Worm (Caenorhabditis elegans): ENCODE measurements around the gene chil-6.

Gene chil-6

ce11 chrII:9857791-9858190, at the start of gene chil-6:
TSS of gene chil-6 (minus strand) at chrII:9857891.
- TF ChIP-seq ama-1 (optimal IDR thresholded peaks at IDR 0.05) (no peak), nhr-67 (tag; optimal IDR thresholded peaks at IDR 0.05) (no peak), nhr-77 (tag; optimal IDR thresholded peaks at IDR 0.05) (no peak), daf-12 (tag; optimal IDR thresholded peaks at IDR 0.05) (no peak), lsy-12 (tag; optimal IDR thresholded peaks at IDR 0.05) (no peak), tbx-2 (tag; optimal IDR thresholded peaks at IDR 0.05) (no peak), ceh-82 (tag; optimal IDR thresholded peaks at IDR 0.05) (no peak), nfya-1 (tag; optimal IDR thresholded peaks at IDR 0.05; ENCODE audit: insufficient read depth) (no peak), sea-2 (GFP tag; optimal IDR thresholded peaks at IDR 0.05) (no peak), elt-2 (tag; optimal IDR thresholded peaks at IDR 0.05) (no peak), nhr-43 (tag; optimal IDR thresholded peaks at IDR 0.05; ENCODE audit: poor library complexity, severe bottlenecking) (no peak), nhr-237 (tag; optimal IDR thresholded peaks at IDR 0.05) (no peak), hmg-11 (tag; optimal IDR thresholded peaks at IDR 0.05) (no peak), elt-3 (tag; optimal IDR thresholded peaks at IDR 0.05) (no peak), ztf-11 (tag; optimal IDR thresholded peaks at IDR 0.05) (no peak), fkh-10 (GFP tag; optimal IDR thresholded peaks at IDR 0.05) (no peak), unc-39 (tag; optimal IDR thresholded peaks at IDR 0.05) (no peak), egl-5 (tag; optimal IDR thresholded peaks at IDR 0.05) (no peak), nhr-28 (tag; optimal IDR thresholded peaks at IDR 0.05) (no peak), nhr-76 (tag; optimal IDR thresholded peaks at IDR 0.05) (no peak)

ce11 chrII:9904459-9904858, 46.8 kb upstream of the chil-6 start:
- no peak for TF ChIP-seq egl-5 (tag; optimal IDR thresholded peaks at IDR 0.05)
- TF ChIP-seq ZK546.5 (tag; optimal IDR thresholded peaks at IDR 0.05), result no peak
- TF ChIP-seq hmg-11 (tag; optimal IDR thresholded peaks at IDR 0.05), result no peak
- TF ChIP-seq unc-62 (GFP tag; optimal IDR thresholded peaks at IDR 0.05), result no peak
- TF ChIP-seq nhr-43 (tag; optimal IDR thresholded peaks at IDR 0.05; ENCODE audit: poor library complexity, severe bottlenecking), result no peak
- TF ChIP-seq lin-39 (tag; optimal IDR thresholded peaks at IDR 0.05), result no peak
- no peak for TF ChIP-seq ceh-16 (tag; optimal IDR thresholded peaks at IDR 0.05)

- TF ChIP-seq elt-1 (tag; optimal IDR thresholded peaks at IDR 0.05) (peak; percentile 4), ama-1 (optimal IDR thresholded peaks at IDR 0.05) (no peak), nhr-23 (tag; optimal IDR thresholded peaks at IDR 0.05) (no peak), ceh-82 (tag; optimal IDR thresholded peaks at IDR 0.05) (no peak), egl-5 (tag; optimal IDR thresholded peaks at IDR 0.05) (no peak), ztf-11 (tag; optimal IDR thresholded peaks at IDR 0.05) (no peak)
Measured at ce11 chrII:9900276-9900675, 42.6 kb upstream of the chil-6 start, which contains the start of gene unc-4. TSS of gene unc-4 (minus strand) at chrII:9900376.

ce11 chrII:9898744-9899143, 41.1 kb upstream of the chil-6 start:
- TF ChIP-seq lin-15B (tag; optimal IDR thresholded peaks at IDR 0.05) (no peak), nhr-237 (tag; optimal IDR thresholded peaks at IDR 0.05) (no peak), aly-2 (tag; optimal IDR thresholded peaks at IDR 0.05) (no peak), unc-62 (GFP tag; optimal IDR thresholded peaks at IDR 0.05) (no peak), daf-12 (tag; optimal IDR thresholded peaks at IDR 0.05) (no peak), unc-39 (tag; optimal IDR thresholded peaks at IDR 0.05) (no peak), zag-1 (tag; optimal IDR thresholded peaks at IDR 0.05) (no peak), nfya-1 (tag; optimal IDR thresholded peaks at IDR 0.05; ENCODE audit: insufficient read depth) (no peak), sea-2 (GFP tag; optimal IDR thresholded peaks at IDR 0.05) (no peak), nhr-76 (tag; optimal IDR thresholded peaks at IDR 0.05) (no peak), nhr-25 (tag; optimal IDR thresholded peaks at IDR 0.05) (no peak), eor-1 (tag; optimal IDR thresholded peaks at IDR 0.05) (no peak), fos-1 (tag; optimal IDR thresholded peaks at IDR 0.05) (no peak), fkh-2 (tag; optimal IDR thresholded peaks at IDR 0.05) (no peak), skn-1 (tag; optimal IDR thresholded peaks at IDR 0.05) (no peak)

- TF ChIP-seq elt-2 (tag; optimal IDR thresholded peaks at IDR 0.05) (peak; percentile 72), egl-5 (tag; optimal IDR thresholded peaks at IDR 0.05) (no peak), daf-12 (tag; optimal IDR thresholded peaks at IDR 0.05) (no peak), elt-1 (tag; optimal IDR thresholded peaks at IDR 0.05) (no peak), pqm-1 (tag; optimal IDR thresholded peaks at IDR 0.05) (peak; percentile 58)
Measured at ce11 chrII:9895173-9895572, 37.5 kb upstream of the chil-6 start.
